Fruit fly (Drosophila melanogaster): ENCODE measurements around the gene CG14391.

Gene CG14391

dm6 chr3R:12712178-12713172 lies 17.8 kb upstream of the CG14391 start, which contains the start of gene PolQ (continued):
- TF ChIP-seq CG10366 (GFP tag; IDR thresholded peaks at IDR 0.05) (peak; percentile 13; the same call in 1 of the 2 replicates), E2f2 (GFP tag; IDR thresholded peaks at IDR 0.05) (peak; percentile 80), slbo (GFP tag; IDR thresholded peaks at IDR 0.05) (peak; percentile 66), vvl (GFP tag; IDR thresholded peaks at IDR 0.05) (peak; percentile 31; the same call in 1 of the 2 replicates), CG17802 (tag; optimal IDR thresholded peaks at IDR 0.05) (peak; percentile 69), CG34422 (GFP tag; IDR thresholded peaks at IDR 0.05) (peak; percentile 48; the same call in 2 of the 3 replicates), CG3995 (GFP tag; optimal IDR thresholded peaks at IDR 0.05) (peak; percentile 15), ken (GFP tag; IDR thresholded peaks at IDR 0.05) (peak; percentile 53; the same call in 1 of the 3 replicates), sens (GFP tag) (peak; percentile 53), ranshi (GFP tag; IDR thresholded peaks at IDR 0.05) (peak; percentile 48; the same call in 1 of the 2 replicates), CG9817 (tag; optimal IDR thresholded peaks at IDR 0.05) (peak; percentile 11)

dm6 chr3R:12704861-12705260 lies 10.2 kb upstream of the CG14391 start, which contains the start of gene CG12279:
TSS of gene CG12279 (plus strand) at chr3R:12705094.
- TF ChIP-seq CG6689 (GFP tag; IDR thresholded peaks at IDR 0.05) = no peak
- peak; percentile 85 for TF ChIP-seq Myb (GFP tag; optimal IDR thresholded peaks at IDR 0.05)
- no peak for TF ChIP-seq Bteb2 (GFP tag; optimal IDR thresholded peaks at IDR 0.05)
- no peak for TF ChIP-seq Camta (GFP tag; optimal IDR thresholded peaks at IDR 0.05)
- peak; percentile 68 for TF ChIP-seq gfzf (GFP tag; optimal IDR thresholded peaks at IDR 0.05)
- peak; percentile 59 for TF ChIP-seq E2f2 (GFP tag; IDR thresholded peaks at IDR 0.05)
- TF ChIP-seq stwl (tag; optimal IDR thresholded peaks at IDR 0.05) = peak; percentile 5
- peak; percentile 44; the same call in 1 of the 2 replicates for TF ChIP-seq MBD-R2 (GFP tag; IDR thresholded peaks at IDR 0.05)
- peak; percentile 40 for TF ChIP-seq CG9797 (GFP tag; optimal IDR thresholded peaks at IDR 0.05)
- TF ChIP-seq pzg (GFP tag; optimal IDR thresholded peaks at IDR 0.05) = peak; percentile 34
- TF ChIP-seq Dp (GFP tag; optimal IDR thresholded peaks at IDR 0.05) = peak; percentile 53
- no peak for TF ChIP-seq MTF-1 (GFP tag; optimal IDR thresholded peaks at IDR 0.05; ENCODE audit: borderline replicate concordance)

dm6 chr3R:12701994-12702494 lies 7.4 kb upstream of the CG14391 start:
- TF ChIP-seq sd (tag; optimal IDR thresholded peaks at IDR 0.05) (peak; percentile 94), sim (GFP tag; IDR thresholded peaks at IDR 0.05) (no peak), grn (GFP tag; optimal IDR thresholded peaks at IDR 0.05) (peak; percentile 42), CG32767 (GFP tag; IDR thresholded peaks at IDR 0.05) (peak; percentile 55; the same call in 1 of the 2 replicates), CG15479 (GFP tag; optimal IDR thresholded peaks at IDR 0.05) (no peak), amos (GFP tag; IDR thresholded peaks at IDR 0.05; ENCODE audit: partially characterized antibody) (no peak), CG2199 (GFP tag; IDR thresholded peaks at IDR 0.05) (peak; percentile 82), Hr78 (GFP tag; optimal IDR thresholded peaks at IDR 0.05) (peak in 1 of 2 experiments; percentile 35), chinmo (GFP tag; IDR thresholded peaks at IDR 0.05; ENCODE audit: partially characterized antibody) (0 out of 4 replicates have a peak, but pooled peaks have one; percentile 43)

dm6 chr3R:12701257-12701656 lies 6.6 kb upstream of the CG14391 start:
- TF ChIP-seq Jarid2 (GFP tag; optimal IDR thresholded peaks at IDR 0.05) (no peak), CG4730 (GFP tag; IDR thresholded peaks at IDR 0.05) (no peak), eve (GFP tag; optimal IDR thresholded peaks at IDR 0.05) (no peak), sna (GFP tag; IDR thresholded peaks at IDR 0.05; ENCODE audit: partially characterized antibody) (no peak), HLHmδ (GFP tag; optimal IDR thresholded peaks at IDR 0.05) (peak; percentile 9), oc (tag; optimal IDR thresholded peaks at IDR 0.05) (peak; percentile 53), Elba2 (GFP tag; optimal IDR thresholded peaks at IDR 0.05) (no peak), CTCF (GFP tag; optimal IDR thresholded peaks at IDR 0.05) (no peak), vvl (GFP tag; IDR thresholded peaks at IDR 0.05) (peak; percentile 37; the same call in 1 of the 2 replicates), CG3407 (GFP tag; optimal IDR thresholded peaks at IDR 0.05) (no peak), ci (GFP tag; IDR thresholded peaks at IDR 0.05) (peak; percentile 38; the same call in 1 of the 3 replicates), CG10462 (GFP tag; optimal IDR thresholded peaks at IDR 0.05) (no peak), disco-r (GFP tag; optimal IDR thresholded peaks at IDR 0.05) (no peak), Poxn (GFP tag; IDR thresholded peaks at IDR 0.05) (no peak), gce (GFP tag; IDR thresholded peaks at IDR 0.05) (no peak)
